Worm (Caenorhabditis elegans) whole organism, young adult: ENCODE measurements around the gene srd-36.

ENCODE experiments used
- F39B2.1 ChIP-seq: fragments of 200-800 bp; sonication (Bioruptor generic); IDR thresholded peaks from 2 replicates; pipeline ENCODE4 v1.3.6; 2022; ENCODE audit warnings: missing genetic modification reagents, missing genetic modification characterization, missing compliant biosample characterization
- F57A8.1 ChIP-seq: fragments of 200-800 bp; sonication (Bioruptor generic); optimal IDR thresholded peaks from 2 replicates; lab custom pipeline; 2018; ENCODE audit warnings: mild to moderate bottlenecking, missing genetic modification characterization, moderate library complexity, missing compliant biosample characterization
- attf-3 ChIP-seq: fragments of 200-800 bp; sonication (Bioruptor generic); conservative IDR thresholded peaks from 2 replicates; pipeline ENCODE4 v1.3.6; 2022; ENCODE audit warnings: missing genetic modification reagents, missing genetic modification characterization, missing compliant biosample characterization
- nhr-80 ChIP-seq: sonication (generic microtip); optimal IDR thresholded peaks from 2 replicates; lab custom pipeline; 2016; ENCODE audit warnings: missing genetic modification characterization, missing compliant biosample characterization
- pha-4 ChIP-seq: fragments of 150-350 bp; sonication (generic microtip); optimal IDR thresholded peaks from 2 replicates; lab custom pipeline; 2014; ENCODE audit warnings: missing biosample characterization, missing genetic modification reagents, missing genetic modification characterization
- snpc-1.3 ChIP-seq: sonication (generic microtip); optimal IDR thresholded peaks from 2 replicates; lab custom pipeline; 2017; ENCODE audit warnings: missing genetic modification characterization, mild to moderate bottlenecking, missing compliant biosample characterization, antibody characterized with exemption, moderate library complexity, missing genotype, missing genetic modification reagents; ENCODE audit not compliant: insufficient read depth
- unc-130 ChIP-seq: sonication (generic microtip); optimal IDR thresholded peaks from 2 replicates; lab custom pipeline; 2016; ENCODE audit warnings: missing genetic modification reagents, missing genetic modification characterization, missing compliant biosample characterization
- ztf-25 ChIP-seq: fragments of 200-800 bp; sonication (Bioruptor generic); IDR thresholded peaks from 2 replicates; pipeline ENCODE4 v1.3.6; 2022; ENCODE audit warnings: missing genetic modification reagents, missing genetic modification characterization, missing compliant biosample characterization

DNA sequence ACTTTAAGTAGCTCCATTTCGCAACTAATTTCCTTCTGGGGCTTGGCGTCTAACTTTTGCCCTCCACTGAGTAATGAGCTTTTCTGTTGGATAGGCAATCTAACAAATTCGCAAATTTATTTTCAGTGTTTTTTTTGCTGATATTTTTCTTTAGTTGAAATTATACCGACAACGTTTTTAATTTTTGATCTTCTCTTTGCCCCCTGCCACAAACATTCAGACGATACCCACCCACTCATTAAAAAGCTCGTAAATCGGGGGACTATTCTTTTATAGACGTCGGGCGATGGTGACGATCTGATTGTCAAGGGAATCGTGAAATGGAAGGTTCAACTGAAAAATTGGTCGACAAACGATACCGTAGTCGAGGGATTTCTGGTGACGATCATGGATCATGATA is 29.1 kb upstream of the srd-36 start:
- no peak for TF ChIP-seq F39B2.1
- no peak for TF ChIP-seq ztf-25 (GFP tag; lab: Robert Waterston, UW)
- no peak for TF ChIP-seq attf-3 (GFP tag; lab: Robert Waterston, UW)
- no peak for TF ChIP-seq pha-4 (tag; lab: Kevin White, UChicago)
- no peak for TF ChIP-seq snpc-1.3 (tag; lab: Kevin White, UChicago)
- no peak for TF ChIP-seq unc-130 (GFP tag; lab: Kevin White, UChicago)
- no peak for TF ChIP-seq nhr-80 (tag; lab: Kevin White, UChicago)
- no peak for TF ChIP-seq F57A8.1 (GFP tag; lab: Kevin White, UChicago)
